Worm (Caenorhabditis elegans): ENCODE measurements around the gene R11D1.7.

Gene R11D1.7

ce11 chrV:12679807-12680206 is 40.0 kb upstream of the R11D1.7 start, which contains the start of gene frpr-15:
Gene frpr-15 (plus strand): TSS chrV:12680107.
- TF ChIP-seq pha-4 (tag; optimal IDR thresholded peaks at IDR 0.05) (no peak), fkh-10 (GFP tag; optimal IDR thresholded peaks at IDR 0.05) (no peak)

- TF ChIP-seq nhr-232 (tag; optimal IDR thresholded peaks at IDR 0.05), result no peak
- no peak for TF ChIP-seq ahr-1 (tag; optimal IDR thresholded peaks at IDR 0.05)
- TF ChIP-seq pqm-1 (tag; optimal IDR thresholded peaks at IDR 0.05), result no peak
- TF ChIP-seq hlh-13 (GFP tag; optimal IDR thresholded peaks at IDR 0.05), result no peak
- TF ChIP-seq ceh-22 (tag; optimal IDR thresholded peaks at IDR 0.05), result no peak
- no peak for TF ChIP-seq ztf-16 (tag; optimal IDR thresholded peaks at IDR 0.05)
- no peak for TF ChIP-seq nhr-11 (tag; optimal IDR thresholded peaks at IDR 0.05)
- no peak for TF ChIP-seq C08G9.2 (tag; optimal IDR thresholded peaks at IDR 0.05)
These were observed 36.6 kb upstream of the R11D1.7 start for ce11 chrV:12683205-12683604.

ce11 chrV:12695155-12695554 is 24.7 kb upstream of the R11D1.7 start, which contains the start of gene parn-1:
Gene parn-1 (minus strand): TSS chrV:12695255.
- TF ChIP-seq gmeb-2 (tag; optimal IDR thresholded peaks at IDR 0.05) (no peak), lin-11 (tag; optimal IDR thresholded peaks at IDR 0.05) (no peak), mec-3 (tag; optimal IDR thresholded peaks at IDR 0.05; ENCODE audit: borderline replicate concordance) (no peak), C08G9.2 (tag; optimal IDR thresholded peaks at IDR 0.05) (no peak), pat-9 (tag; optimal IDR thresholded peaks at IDR 0.05) (no peak), syd-9 (tag; optimal IDR thresholded peaks at IDR 0.05) (no peak), fax-1 (tag; optimal IDR thresholded peaks at IDR 0.05) (no peak), ceh-22 (tag; optimal IDR thresholded peaks at IDR 0.05) (no peak), fkh-6 (tag; optimal IDR thresholded peaks at IDR 0.05) (no peak), pqm-1 (tag; optimal IDR thresholded peaks at IDR 0.05) (no peak), K02D7.2 (tag; optimal IDR thresholded peaks at IDR 0.05) (no peak), ceh-9 (tag; optimal IDR thresholded peaks at IDR 0.05) (no peak), dve-1 (tag; optimal IDR thresholded peaks at IDR 0.05) (no peak), ceh-45 (GFP tag; IDR thresholded peaks at IDR 0.05) (no peak), unc-86 (tag; optimal IDR thresholded peaks at IDR 0.05) (no peak), ceh-30 (tag; optimal IDR thresholded peaks at IDR 0.05) (no peak), madf-2 (tag; optimal IDR thresholded peaks at IDR 0.05) (no peak), eyg-1 (tag; optimal IDR thresholded peaks at IDR 0.05) (no peak), pha-2 (tag; optimal IDR thresholded peaks at IDR 0.05) (no peak), lim-6 (tag; optimal IDR thresholded peaks at IDR 0.05) (no peak)

ce11 chrV:12695968-12696367 is 23.8 kb upstream of the R11D1.7 start, which contains the start of gene K10C8.4:
Gene K10C8.4 (plus strand): TSS chrV:12696268.
- no peak for TF ChIP-seq F13H6.1 (tag; optimal IDR thresholded peaks at IDR 0.05)
- no peak for TF ChIP-seq eyg-1 (tag; optimal IDR thresholded peaks at IDR 0.05)

ce11 chrV:12696790-12697189 is 23.0 kb upstream of the R11D1.7 start:
- TF ChIP-seq nhr-232 (tag; optimal IDR thresholded peaks at IDR 0.05) (no peak), dmd-4 (tag; optimal IDR thresholded peaks at IDR 0.05; ENCODE audit: borderline replicate concordance) (no peak), ceh-34 (tag; optimal IDR thresholded peaks at IDR 0.05) (no peak), ceh-19 (GFP tag; optimal IDR thresholded peaks at IDR 0.05) (no peak), odd-2 (tag; optimal IDR thresholded peaks at IDR 0.05) (no peak), rnt-1 (tag; optimal IDR thresholded peaks at IDR 0.05) (no peak), ceh-18 (tag; optimal IDR thresholded peaks at IDR 0.05) (no peak), ceh-9 (tag; optimal IDR thresholded peaks at IDR 0.05) (no peak)
